Worm (Caenorhabditis elegans): ENCODE measurements around the gene aat-7.

- TF ChIP-seq unc-62 (GFP tag; optimal IDR thresholded peaks at IDR 0.05 in 1 of 2): no peak
- TF ChIP-seq unc-62 (tag; optimal IDR thresholded peaks at IDR 0.05): no peak
- no peak for TF ChIP-seq lir-3 (tag; optimal IDR thresholded peaks at IDR 0.05)
- no peak for TF ChIP-seq ces-1 (GFP tag; optimal IDR thresholded peaks at IDR 0.05)
- no peak for TF ChIP-seq F44E2.7 (GFP tag; IDR thresholded peaks at IDR 0.05)
- no peak for TF ChIP-seq F26F4.8 (GFP tag; conservative IDR thresholded peaks at IDR 0.05)
- TF ChIP-seq unc-39 (tag; optimal IDR thresholded peaks at IDR 0.05): no peak
- TF ChIP-seq fos-1 (tag; optimal IDR thresholded peaks at IDR 0.05): no peak
Observed at ce11 chrII:1437449-1438335, 51.0 kb downstream of the aat-7 start, which contains the start of gene nol-6.
